Worm (Caenorhabditis elegans) whole organism, midembryonic: ENCODE measurements around the gene glt-5.

Experiments
- klf-2 ChIP-seq: fragments of 200-800 bp; sonication (Bioruptor generic); conservative IDR thresholded peaks from 2 replicates; pipeline ENCODE4 v1.3.6; 2022; ENCODE audit warnings: missing genetic modification reagents, missing genetic modification characterization, missing compliant biosample characterization
- tab-1 ChIP-seq: fragments of 200-800 bp; sonication (Bioruptor generic); IDR thresholded peaks from 2 replicates; pipeline ENCODE4 v1.3.6; 2022; ENCODE audit warnings: missing genetic modification characterization, missing compliant biosample characterization
- ztf-29 ChIP-seq: fragments of 200-800 bp; sonication (Bioruptor generic); IDR thresholded peaks from 2 replicates; pipeline ENCODE4 v1.3.6; 2022; ENCODE audit warnings: missing genetic modification reagents, missing genetic modification characterization, missing compliant biosample characterization

- TF ChIP-seq ztf-29 (no peak), tab-1 (no peak), klf-2 (GFP tag; lab: Robert Waterston, UW) (no peak)
Measured at ce11 chrII:9690067-9690632, 18.5 kb downstream of the glt-5 start.
